Fruit fly (Drosophila melanogaster): ENCODE data around the gene CG3744.

The CG3744 gene

DNA sequence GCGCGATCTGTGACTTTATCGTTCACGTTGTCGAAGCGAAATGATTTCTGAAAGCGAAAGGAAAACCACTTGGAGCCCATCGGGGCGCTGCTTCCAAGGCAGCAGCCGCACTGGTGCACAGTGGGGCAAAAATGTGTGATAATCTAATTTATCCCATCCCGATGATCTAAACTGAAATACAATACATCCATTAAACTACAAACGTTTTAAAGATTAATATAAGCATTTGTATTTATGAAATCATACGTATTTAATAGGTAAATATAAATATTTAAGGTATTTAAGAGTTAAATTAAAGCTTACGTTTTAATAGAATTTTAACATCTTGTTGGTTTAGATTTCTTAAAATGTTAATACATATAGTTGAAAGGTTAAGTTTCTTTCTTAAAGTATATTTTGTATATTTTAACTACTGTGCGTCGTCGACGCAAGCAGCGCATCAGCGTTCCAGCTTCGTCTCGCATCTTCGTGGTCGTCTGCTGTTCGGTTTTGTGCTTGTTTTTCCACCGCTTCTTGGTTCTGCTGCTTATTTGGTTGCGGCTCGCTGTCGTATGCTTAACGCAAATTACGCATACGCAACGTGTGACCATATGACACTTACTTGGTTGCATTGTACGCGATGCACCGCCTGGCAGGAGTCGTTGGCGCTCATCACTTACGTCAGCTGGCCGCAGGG lies 29.6 kb upstream of the CG3744 start, which contains the start of gene CG13643 (continued):
- no peak for TF ChIP-seq ase (GFP tag; IDR thresholded peaks at IDR 0.05)
- no peak for TF ChIP-seq CG2889 (GFP tag; IDR thresholded peaks at IDR 0.05)
- TF ChIP-seq BtbVII (GFP tag; optimal IDR thresholded peaks at IDR 0.05): no peak
- TF ChIP-seq Elba2 (GFP tag; optimal IDR thresholded peaks at IDR 0.05): no peak
- TF ChIP-seq da (GFP tag; optimal IDR thresholded peaks at IDR 0.05): no peak
- TF ChIP-seq CG11695 (GFP tag; IDR thresholded peaks at IDR 0.05): peak; percentile 42; the same call in 1 of the 3 replicates
- TF ChIP-seq MBD-R2 (GFP tag; IDR thresholded peaks at IDR 0.05): no peak
- no peak for TF ChIP-seq slbo (GFP tag; IDR thresholded peaks at IDR 0.05)
- TF ChIP-seq Med (GFP tag): no peak
- no peak for TF ChIP-seq Dad (GFP tag; optimal IDR thresholded peaks at IDR 0.05)
- TF ChIP-seq wor (GFP tag; IDR thresholded peaks at IDR 0.05): no peak
- peak; percentile 45 for TF ChIP-seq nmo (GFP tag; optimal IDR thresholded peaks at IDR 0.05)
- TF ChIP-seq vvl (GFP tag; IDR thresholded peaks at IDR 0.05): no peak
- no peak for TF ChIP-seq CG43689 (GFP tag; IDR thresholded peaks at IDR 0.05)
- 0 out of 2 replicates have a peak, but pooled peaks have one; percentile 35 for TF ChIP-seq CG14014 (GFP tag; IDR thresholded peaks at IDR 0.05)
- no peak for TF ChIP-seq CG4404 (GFP tag; IDR thresholded peaks at IDR 0.05)
- TF ChIP-seq al (GFP tag; IDR thresholded peaks at IDR 0.05): no peak
- no peak for TF ChIP-seq CG12942 (GFP tag; optimal IDR thresholded peaks at IDR 0.05)
- TF ChIP-seq CG17186 (GFP tag; optimal IDR thresholded peaks at IDR 0.05): no peak
- no peak for TF ChIP-seq Oaz (GFP tag; IDR thresholded peaks at IDR 0.05)
- no peak for TF ChIP-seq Mes4 (GFP tag; optimal IDR thresholded peaks at IDR 0.05)
- TF ChIP-seq fd102C (GFP tag; optimal IDR thresholded peaks at IDR 0.05): no peak
- TF ChIP-seq nerfin-1 (tag; optimal IDR thresholded peaks at IDR 0.05): no peak
- no peak for TF ChIP-seq CG1602 (GFP tag; optimal IDR thresholded peaks at IDR 0.05)
- no peak for TF ChIP-seq Hr3 (GFP tag; optimal IDR thresholded peaks at IDR 0.05)
- 0 out of 3 replicates have a peak, but pooled peaks have one; percentile 23 for TF ChIP-seq ken (GFP tag; IDR thresholded peaks at IDR 0.05)
- no peak for TF ChIP-seq CG7987 (GFP tag; optimal IDR thresholded peaks at IDR 0.05)
- TF ChIP-seq H2.0 (GFP tag; IDR thresholded peaks at IDR 0.05): no peak
- no peak for TF ChIP-seq CG9609 (GFP tag; optimal IDR thresholded peaks at IDR 0.05)
- TF ChIP-seq CG11723 (GFP tag; optimal IDR thresholded peaks at IDR 0.05): no peak
- TF ChIP-seq CG15479 (GFP tag; optimal IDR thresholded peaks at IDR 0.05): no peak
- no peak for TF ChIP-seq Dp (GFP tag; optimal IDR thresholded peaks at IDR 0.05)
- no peak for TF ChIP-seq NC2α (GFP tag; optimal IDR thresholded peaks at IDR 0.05)
- no peak for TF ChIP-seq bowl (GFP tag; IDR thresholded peaks at IDR 0.05)
- TF ChIP-seq ci (GFP tag; IDR thresholded peaks at IDR 0.05): no peak
- no peak for TF ChIP-seq dm (GFP tag; optimal IDR thresholded peaks at IDR 0.05)
- no peak for TF ChIP-seq Dll (GFP tag; IDR thresholded peaks at IDR 0.05; ENCODE audit: partially characterized antibody)
- TF ChIP-seq CG15269 (tag; optimal IDR thresholded peaks at IDR 0.05): peak; percentile 67
- TF ChIP-seq lola (GFP tag; optimal IDR thresholded peaks at IDR 0.05): no peak
- TF ChIP-seq Drgx (GFP tag; IDR thresholded peaks at IDR 0.05): no peak; the same call in 1 of the 2 replicates
- TF ChIP-seq CG18262 (tag; optimal IDR thresholded peaks at IDR 0.05): no peak
- no peak for TF ChIP-seq HmgZ (tag; optimal IDR thresholded peaks at IDR 0.05)
- no peak for TF ChIP-seq CG1529 (GFP tag; optimal IDR thresholded peaks at IDR 0.05)
- TF ChIP-seq CG7271 (tag; optimal IDR thresholded peaks at IDR 0.05): no peak
- no peak for TF ChIP-seq CG13775 (GFP tag; optimal IDR thresholded peaks at IDR 0.05)
- no peak for TF ChIP-seq CG3065 (GFP tag; optimal IDR thresholded peaks at IDR 0.05)
- no peak for TF ChIP-seq Dref (GFP tag; IDR thresholded peaks at IDR 0.05)
- TF ChIP-seq Sry-β (GFP tag; optimal IDR thresholded peaks at IDR 0.05): no peak
- no peak for TF ChIP-seq eyg (GFP tag; optimal IDR thresholded peaks at IDR 0.05)
- TF ChIP-seq bsh (GFP tag; optimal IDR thresholded peaks at IDR 0.05): no peak
- TF ChIP-seq danr (GFP tag; IDR thresholded peaks at IDR 0.05): no peak

Measured in whole organism, embryonic.